Worm (Caenorhabditis elegans) whole organism, L1 larva: ENCODE data around the gene rps-12.

Experiments
- egl-27 ChIP-seq, 2 experiments: fragments of 150-350 bp in 1 of 2; sonication (generic microtip); optimal IDR thresholded peaks; 3 replicates each; lab custom pipeline; 2017 to 2018; ENCODE audit warnings: missing biosample characterization in 2 of 2, missing genetic modification characterization in 2 of 2, missing genetic modification reagents in 2 of 2
- fos-1 ChIP-seq: fragments of 150-350 bp; optimal IDR thresholded peaks from 2 replicates; lab custom pipeline; 2014; ENCODE audit warnings: missing biosample characterization, missing genetic modification characterization
- pqm-1 ChIP-seq: sonication (generic microtip); optimal IDR thresholded peaks from 3 replicates; lab custom pipeline; 2017; ENCODE audit warnings: missing biosample characterization, missing genetic modification characterization
- unc-62 ChIP-seq: fragments of 150-350 bp; optimal IDR thresholded peaks from 2 replicates; lab custom pipeline; 2014; ENCODE audit warnings: missing biosample characterization, missing genetic modification reagents, missing genetic modification characterization

- no peak for TF ChIP-seq pqm-1 (tag; lab: Kevin White, UChicago)
- no peak for TF ChIP-seq unc-62 (GFP tag; lab: Kevin White, UChicago)
- no peak for TF ChIP-seq fos-1 (tag; lab: Kevin White, UChicago)
- TF ChIP-seq egl-27 (tag; optimal IDR thresholded peaks at IDR 0.05; lab: Kevin White, UChicago): no peak
These were observed 22.2 kb upstream of the rps-12 start, which contains the start of gene sdz-21 for ce11 chrIII:5656941-5657340.
